Worm (Caenorhabditis elegans) whole organism, midembryonic: ENCODE data around the gene rab-7.

Experiments
- T22C8.4 ChIP-seq: fragments of 200-800 bp; sonication (Bioruptor generic); IDR thresholded peaks from 2 replicates; pipeline ENCODE4 v1.3.6; 2022; ENCODE audit warnings: missing genetic modification characterization, missing compliant biosample characterization
- cog-1 ChIP-seq: sonication (generic microtip); optimal IDR thresholded peaks from 2 replicates; lab custom pipeline; 2016; ENCODE audit warnings: missing genetic modification characterization, missing compliant biosample characterization
- flt-1 ChIP-seq: fragments of 200-800 bp; sonication (Bioruptor generic); IDR thresholded peaks from 2 replicates; pipeline ENCODE4 v1.3.6; 2022; ENCODE audit warnings: missing genetic modification characterization, missing compliant biosample characterization
- klf-2 ChIP-seq: fragments of 200-800 bp; sonication (Bioruptor generic); conservative IDR thresholded peaks from 2 replicates; pipeline ENCODE4 v1.3.6; 2022; ENCODE audit warnings: missing genetic modification reagents, missing genetic modification characterization, missing compliant biosample characterization
- med-1 ChIP-seq: sonication (generic microtip); optimal IDR thresholded peaks from 2 replicates; lab custom pipeline; 2017; ENCODE audit warnings: missing genetic modification characterization, mild to moderate bottlenecking, missing compliant biosample characterization, antibody characterized with exemption, missing genetic modification reagents; ENCODE audit not compliant: insufficient read depth
- ref-1 ChIP-seq: fragments of 200-800 bp; sonication (Bioruptor generic); conservative IDR thresholded peaks from 2 replicates; pipeline ENCODE4 v1.3.6; 2022; ENCODE audit warnings: missing genetic modification reagents, missing genetic modification characterization, missing compliant biosample characterization
- tab-1 ChIP-seq: fragments of 200-800 bp; sonication (Bioruptor generic); IDR thresholded peaks from 2 replicates; pipeline ENCODE4 v1.3.6; 2022; ENCODE audit warnings: missing genetic modification characterization, missing compliant biosample characterization
- ztf-23 ChIP-seq: fragments of 200-800 bp; sonication (Bioruptor generic); IDR thresholded peaks from 2 replicates; pipeline ENCODE4 v1.3.6; 2022; ENCODE audit warnings: missing genetic modification reagents, missing genetic modification characterization, missing compliant biosample characterization
- ztf-29 ChIP-seq: fragments of 200-800 bp; sonication (Bioruptor generic); IDR thresholded peaks from 2 replicates; pipeline ENCODE4 v1.3.6; 2022; ENCODE audit warnings: missing genetic modification reagents, missing genetic modification characterization, missing compliant biosample characterization

DNA sequence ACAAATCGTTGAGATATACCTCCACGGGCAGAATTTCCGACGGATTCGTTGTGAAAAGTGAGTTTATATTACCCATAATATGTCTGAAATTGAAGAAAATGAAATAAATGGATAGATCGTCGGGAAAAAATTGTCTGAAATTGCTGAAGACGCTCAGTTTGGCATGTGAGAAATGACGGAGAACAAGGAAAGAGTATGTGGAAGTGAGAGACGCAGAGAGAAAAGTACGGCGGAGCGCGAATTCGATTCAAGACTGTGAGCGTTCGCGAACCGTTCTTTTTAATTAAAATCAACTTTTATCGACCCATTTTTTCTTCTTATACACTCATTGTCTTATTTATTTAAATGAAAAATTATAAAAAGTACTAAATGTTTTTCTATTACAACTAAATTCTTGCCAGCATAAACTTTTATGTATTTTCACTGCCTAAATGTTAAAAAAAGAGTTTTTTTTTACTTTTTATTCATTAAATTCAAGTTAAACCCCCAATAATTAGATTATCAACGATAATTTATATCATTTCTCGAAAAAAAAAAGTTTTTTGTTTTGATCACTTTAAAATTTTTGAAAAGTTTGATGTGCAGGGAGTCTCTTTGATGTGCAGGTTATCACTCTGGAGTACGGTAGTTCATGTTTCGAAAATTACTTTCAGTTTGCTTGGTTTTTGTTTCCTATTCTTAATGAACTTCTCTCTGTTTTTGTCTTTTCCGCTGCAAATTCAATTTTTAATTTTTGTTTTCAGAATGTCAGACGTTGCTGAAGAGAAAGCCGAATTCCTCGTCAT, 50.8 kb downstream of the rab-7 start, which contains the start of the genes vps-15 and hmg-12:
- TF ChIP-seq T22C8.4 (no peak), ref-1 (GFP tag; lab: Robert Waterston, UW) (no peak), med-1 (no peak), ztf-29 (GFP tag; lab: Robert Waterston, UW) (no peak), ztf-23 (GFP tag; lab: Robert Waterston, UW) (no peak), tab-1 (GFP tag; lab: Robert Waterston, UW) (no peak), flt-1 (GFP tag; lab: Robert Waterston, UW) (no peak), klf-2 (GFP tag; lab: Robert Waterston, UW) (no peak), cog-1 (tag; lab: Kevin White, UChicago) (no peak)
